Fruit fly (Drosophila melanogaster): ENCODE data around the gene Tmem43.

- no peak for TF ChIP-seq CG8478 (optimal IDR thresholded peaks at IDR 0.05)
- TF ChIP-seq CTCF (optimal IDR thresholded peaks at IDR 0.05): no peak
Observed at dm6 chr3L:7866558-7866957, 48.4 kb downstream of the Tmem43 start.

Data from S2 (cell line).